Worm (Caenorhabditis elegans) whole organism, L3 larva: ENCODE results near the gene ZK1240.3.

Experiments
- aly-2 ChIP-seq: fragments of 150-350 bp; optimal IDR thresholded peaks from 2 replicates; lab custom pipeline; 2014; ENCODE audit warnings: missing biosample characterization, missing genetic modification characterization
- ama-1 ChIP-seq: fragments of 150-350 bp; optimal IDR thresholded peaks from 2 replicates; lab custom pipeline; 2018
- ceh-16 ChIP-seq: sonication (generic microtip); optimal IDR thresholded peaks from 2 replicates; lab custom pipeline; 2017; ENCODE audit warnings: missing biosample characterization, missing genetic modification characterization
- ceh-82 ChIP-seq: fragments of 150-350 bp; optimal IDR thresholded peaks from 2 replicates; lab custom pipeline; 2014; ENCODE audit warnings: missing biosample characterization, missing genetic modification characterization
- ceh-9 ChIP-seq: sonication (generic microtip); optimal IDR thresholded peaks from 2 replicates; lab custom pipeline; 2018; ENCODE audit warnings: missing biosample characterization, missing genetic modification characterization
- egl-27 ChIP-seq: sonication (generic microtip); optimal IDR thresholded peaks from 4 replicates; lab custom pipeline; 2017; ENCODE audit warnings: missing biosample characterization, missing genetic modification reagents, missing genetic modification characterization
- egl-5 ChIP-seq: fragments of 150-350 bp; optimal IDR thresholded peaks from 2 replicates; lab custom pipeline; 2017; ENCODE audit warnings: missing biosample characterization, missing genetic modification reagents, missing genetic modification characterization, inconsistent platforms
- elt-1 ChIP-seq: fragments of 150-350 bp; optimal IDR thresholded peaks from 2 replicates; lab custom pipeline; 2014; ENCODE audit warnings: missing biosample characterization, missing genetic modification characterization
- elt-2 ChIP-seq: sonication (generic microtip); optimal IDR thresholded peaks from 2 replicates; lab custom pipeline; 2016; ENCODE audit warnings: missing genetic modification reagents, mild to moderate bottlenecking, missing genetic modification characterization, missing compliant biosample characterization
- elt-3 ChIP-seq, 3 experiments: fragments of 150-350 bp in 1 of 3; sonication (generic microtip) in 2 of 3; optimal IDR thresholded peaks; 2 replicates in 2 of 3; 4 replicates in 1 of 3; lab custom pipeline; 2014 to 2017; ENCODE audit warnings: missing biosample characterization in 3 of 3, missing genetic modification characterization in 3 of 3
- eor-1 ChIP-seq, 2 experiments: fragments of 150-350 bp; optimal IDR thresholded peaks; 2 replicates each; lab custom pipeline; 2014 to 2018; ENCODE audit warnings: missing biosample characterization in 2 of 2, missing genetic modification characterization in 2 of 2
- fkh-10 ChIP-seq: sonication (generic microtip); optimal IDR thresholded peaks from 2 replicates; lab custom pipeline; 2017; ENCODE audit warnings: missing biosample characterization, missing genetic modification reagents, missing genetic modification characterization
- fos-1 ChIP-seq: fragments of 150-350 bp; optimal IDR thresholded peaks from 2 replicates; lab custom pipeline; 2014; ENCODE audit warnings: missing biosample characterization, missing genetic modification characterization
- jun-1 ChIP-seq: fragments of 150-350 bp; optimal IDR thresholded peaks from 2 replicates; lab custom pipeline; 2014; ENCODE audit warnings: missing biosample characterization, missing genetic modification reagents, missing genetic modification characterization
- lin-15B ChIP-seq: fragments of 150-350 bp; optimal IDR thresholded peaks from 2 replicates; lab custom pipeline; 2014; ENCODE audit warnings: missing biosample characterization, missing genetic modification characterization
- lin-39 ChIP-seq: fragments of 150-350 bp; optimal IDR thresholded peaks from 2 replicates; lab custom pipeline; 2018; ENCODE audit warnings: missing biosample characterization, missing genetic modification reagents, missing genetic modification characterization
- mdl-1 ChIP-seq: fragments of 150-350 bp; optimal IDR thresholded peaks from 2 replicates; lab custom pipeline; 2014; ENCODE audit warnings: missing biosample characterization, missing genetic modification characterization
- nfya-1 ChIP-seq: sonication (generic microtip); optimal IDR thresholded peaks from 2 replicates; lab custom pipeline; 2017; ENCODE audit warnings: missing genetic modification characterization, mild to moderate bottlenecking, missing compliant biosample characterization, antibody characterized with exemption, moderate library complexity; ENCODE audit not compliant: insufficient read depth
- nhr-11 ChIP-seq: fragments of 150-350 bp; optimal IDR thresholded peaks from 2 replicates; lab custom pipeline; 2014; ENCODE audit warnings: missing biosample characterization, missing genetic modification characterization
- nhr-28 ChIP-seq: fragments of 150-350 bp; optimal IDR thresholded peaks from 2 replicates; lab custom pipeline; 2014; ENCODE audit warnings: missing biosample characterization, missing genetic modification characterization
- nhr-43 ChIP-seq: sonication (generic microtip); optimal IDR thresholded peaks from 2 replicates; lab custom pipeline; 2016; ENCODE audit warnings: mild to moderate bottlenecking, missing genetic modification characterization, missing compliant biosample characterization; ENCODE audit not compliant: poor library complexity, severe bottlenecking
- nhr-67 ChIP-seq: fragments of 150-350 bp; optimal IDR thresholded peaks from 2 replicates; lab custom pipeline; 2014; ENCODE audit warnings: missing biosample characterization, missing genetic modification characterization
- nhr-76 ChIP-seq: fragments of 150-350 bp; sonication (generic microtip); optimal IDR thresholded peaks from 5 replicates; lab custom pipeline; 2014; ENCODE audit warnings: missing biosample characterization, missing genetic modification characterization
- pqm-1 ChIP-seq: fragments of 150-350 bp; optimal IDR thresholded peaks from 2 replicates; lab custom pipeline; 2017; ENCODE audit warnings: missing biosample characterization, missing genetic modification characterization, inconsistent platforms
- skn-1 ChIP-seq: fragments of 150-350 bp; optimal IDR thresholded peaks from 2 replicates; lab custom pipeline; 2014; ENCODE audit warnings: missing biosample characterization, missing genetic modification characterization
- snpc-4 ChIP-seq: fragments of 150-350 bp; optimal IDR thresholded peaks from 2 replicates; lab custom pipeline; 2014; ENCODE audit warnings: missing biosample characterization, missing genetic modification characterization
- tbx-2 ChIP-seq: sonication (generic microtip); optimal IDR thresholded peaks from 2 replicates; lab custom pipeline; 2016; ENCODE audit warnings: mild to moderate bottlenecking, missing genetic modification characterization, missing compliant biosample characterization
- unc-39 ChIP-seq: sonication (generic microtip); optimal IDR thresholded peaks from 4 replicates; lab custom pipeline; 2017; ENCODE audit warnings: missing biosample characterization, missing genetic modification characterization
- ztf-11 ChIP-seq: fragments of 150-350 bp; optimal IDR thresholded peaks from 2 replicates; lab custom pipeline; 2014; ENCODE audit warnings: missing biosample characterization, missing genetic modification characterization
- ztf-4 ChIP-seq: fragments of 150-350 bp; optimal IDR thresholded peaks from 2 replicates; lab custom pipeline; 2014; ENCODE audit warnings: missing biosample characterization, missing genetic modification characterization

ZK1240.3 gene

DNA sequence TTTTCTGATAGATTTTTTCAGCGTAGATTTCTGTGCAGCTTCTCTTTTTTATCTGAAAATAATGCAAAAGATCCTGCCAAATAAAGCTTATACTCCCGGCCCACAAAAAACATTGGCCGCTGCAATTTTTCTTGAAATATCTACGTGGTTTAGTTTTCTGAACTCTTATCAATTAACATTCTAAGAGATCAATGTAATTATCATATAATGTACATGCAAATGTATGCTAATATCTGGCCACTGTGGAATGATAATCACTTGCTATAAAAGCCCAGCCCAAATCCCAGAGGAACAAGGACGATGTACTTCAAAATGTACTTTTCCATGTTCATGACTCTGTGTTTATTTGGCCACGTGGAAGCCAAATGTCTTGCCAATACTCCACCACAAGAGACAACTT lies 34.3 kb downstream of the ZK1240.3 start, which contains the start of gene F43C11.2:
Gene F43C11.2, plus strand, starts transcription at position 301 of the 400 bp plus-strand sequence.
- no peak for TF ChIP-seq tbx-2 (tag; lab: Kevin White, UChicago)
- no peak for TF ChIP-seq lin-39 (tag; lab: Kevin White, UChicago)
- TF ChIP-seq egl-5 (tag; lab: Kevin White, UChicago) = no peak
- no peak for TF ChIP-seq ztf-4
- no peak for TF ChIP-seq ztf-11 (tag; lab: Kevin White, UChicago)
- TF ChIP-seq elt-2 = no peak
- no peak for TF ChIP-seq mdl-1 (tag; lab: Kevin White, UChicago)
- TF ChIP-seq elt-1 (tag; lab: Kevin White, UChicago) = no peak
- TF ChIP-seq unc-39 (tag; lab: Kevin White, UChicago) = no peak
- no peak for TF ChIP-seq ceh-9
- no peak for TF ChIP-seq nhr-11 (tag; lab: Kevin White, UChicago)
- no peak for TF ChIP-seq nhr-67 (tag; lab: Kevin White, UChicago)

ce11 chrII:2356795-2357194 lies 36.7 kb downstream of the ZK1240.3 start, which contains the start of gene F43C11.1:
Gene F43C11.1 (plus strand): TSS chrII:2357095.
- TF ChIP-seq egl-27 (no peak), ceh-16 (no peak), ceh-82 (tag; lab: Kevin White, UChicago) (no peak), nhr-76 (tag; lab: Kevin White, UChicago) (no peak), snpc-4 (tag; lab: Kevin White, UChicago) (no peak), elt-3 (tag; optimal IDR thresholded peaks at IDR 0.05; lab: Kevin White, UChicago) (no peak), nfya-1 (tag; lab: Kevin White, UChicago) (no peak)

DNA sequence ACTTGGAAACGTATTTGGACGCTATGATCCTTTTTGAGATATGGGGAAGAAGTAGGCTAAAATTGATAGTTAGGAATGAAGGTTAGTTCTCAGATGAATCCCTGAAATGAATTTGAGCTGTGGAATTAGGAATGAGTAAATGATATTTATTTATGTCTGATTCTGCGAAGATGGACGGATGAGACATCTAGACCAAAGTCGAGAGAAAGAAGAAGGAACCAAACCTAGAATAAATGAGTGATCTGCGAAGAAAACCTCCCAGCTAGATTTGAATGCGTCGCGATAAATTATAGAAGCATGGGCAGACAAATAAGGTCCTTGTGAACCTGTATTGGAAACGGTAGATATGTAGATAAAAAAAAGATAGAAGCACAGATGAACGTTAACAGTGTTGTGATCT lies 39.8 kb downstream of the ZK1240.3 start, which contains the start of gene F43C11.16:
Gene F43C11.16, minus strand, starts transcription at position 101 of the 400 bp plus-strand sequence.
- TF ChIP-seq nfya-1 (tag; lab: Kevin White, UChicago) (no peak), skn-1 (no peak)

DNA sequence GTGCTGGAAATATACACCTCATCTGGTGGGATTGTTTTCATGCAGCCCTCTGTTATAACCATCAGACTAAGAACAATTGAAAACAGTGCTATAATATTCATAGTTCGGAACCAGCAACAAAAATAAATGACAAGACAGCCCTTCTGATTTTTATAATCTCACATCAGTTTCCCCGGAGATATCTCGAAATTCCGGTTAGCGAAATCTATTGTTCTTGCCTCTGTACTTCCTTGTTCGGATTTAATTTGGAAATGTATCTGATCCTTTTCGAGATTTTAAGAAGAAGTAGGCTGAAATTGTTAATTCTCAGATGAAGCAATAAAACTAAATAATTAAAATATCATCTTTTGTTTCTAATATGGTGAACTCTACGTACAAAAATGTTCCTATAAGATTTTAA lies 43.5 kb downstream of the ZK1240.3 start, which contains the start of gene F43C11.11:
Gene F43C11.11, minus strand, starts transcription at position 101 of the 400 bp plus-strand sequence.
- TF ChIP-seq fkh-10 (GFP tag; lab: Kevin White, UChicago) = no peak

- no peak for TF ChIP-seq eor-1 (tag; optimal IDR thresholded peaks at IDR 0.05; lab: Kevin White, UChicago)
- no peak for TF ChIP-seq aly-2 (tag; lab: Kevin White, UChicago)
- no peak for TF ChIP-seq pqm-1 (tag; lab: Kevin White, UChicago)
- no peak for TF ChIP-seq nhr-67 (tag; lab: Kevin White, UChicago)
- no peak for TF ChIP-seq lin-15B (tag; lab: Kevin White, UChicago)
- no peak for TF ChIP-seq fos-1 (tag; lab: Kevin White, UChicago)
- no peak for TF ChIP-seq nhr-28 (tag; lab: Kevin White, UChicago)
- TF ChIP-seq nhr-43 (tag; lab: Kevin White, UChicago) = no peak
Measured at ce11 chrII:2366623-2367365, 46.7 kb downstream of the ZK1240.3 start, which contains the start of the genes F43C11.12 and F16G10.5. Gene F43C11.12 (minus strand): TSS chrII:2366723. Gene F16G10.5 (plus strand): TSS chrII:2367315.

DNA sequence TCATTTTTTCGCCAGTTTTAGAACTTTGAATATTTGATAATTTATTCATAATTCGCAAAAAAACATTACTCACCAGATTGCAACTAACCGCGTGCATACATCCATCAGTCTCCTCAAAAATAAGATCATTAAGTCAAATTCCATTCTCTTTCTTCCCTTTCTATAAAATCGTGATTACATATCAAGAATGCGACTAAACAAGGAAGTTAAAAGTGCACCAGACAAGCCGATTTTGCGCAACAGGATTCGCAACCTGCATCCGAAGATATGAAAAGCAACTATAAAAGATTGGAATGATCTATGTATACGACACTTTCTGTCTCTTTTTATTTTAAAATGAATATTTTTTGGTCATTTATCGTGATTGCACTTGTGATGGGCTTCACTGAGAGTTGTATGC lies 48.8 kb downstream of the ZK1240.3 start, which contains the start of gene hpo-25:
Gene hpo-25, plus strand, starts transcription at position 301 of the 400 bp plus-strand sequence.
- no peak for TF ChIP-seq fkh-10 (GFP tag; lab: Kevin White, UChicago)
- no peak for TF ChIP-seq nfya-1 (tag; lab: Kevin White, UChicago)
- no peak for TF ChIP-seq ama-1 (lab: Kevin White, UChicago)
- TF ChIP-seq tbx-2 (tag; lab: Kevin White, UChicago) = no peak
- no peak for TF ChIP-seq jun-1
- no peak for TF ChIP-seq aly-2 (tag; lab: Kevin White, UChicago)
- no peak for TF ChIP-seq ceh-16
- TF ChIP-seq skn-1 = no peak
- no peak for TF ChIP-seq egl-27
- TF ChIP-seq, all 47 proteins: peak for 0
